Worm (Caenorhabditis elegans) whole organism, L4/young adult: ENCODE measurements around the gene mig-38.

Experiments
- W03F9.2 ChIP-seq: fragments of 150-350 bp; optimal IDR thresholded peaks from 2 replicates; lab custom pipeline; 2014; ENCODE audit warnings: missing biosample characterization, missing genetic modification characterization
- dao-5 ChIP-seq: sonication (generic microtip); optimal IDR thresholded peaks from 2 replicates; lab custom pipeline; 2016; ENCODE audit warnings: missing genotype, missing genetic modification characterization, moderate library complexity, missing compliant biosample characterization
- him-1 ChIP-seq: sonication (generic microtip); optimal IDR thresholded peaks from 2 replicates; lab custom pipeline; 2016; ENCODE audit warnings: missing genotype, missing genetic modification reagents, missing genetic modification characterization, missing compliant biosample characterization

DNA sequence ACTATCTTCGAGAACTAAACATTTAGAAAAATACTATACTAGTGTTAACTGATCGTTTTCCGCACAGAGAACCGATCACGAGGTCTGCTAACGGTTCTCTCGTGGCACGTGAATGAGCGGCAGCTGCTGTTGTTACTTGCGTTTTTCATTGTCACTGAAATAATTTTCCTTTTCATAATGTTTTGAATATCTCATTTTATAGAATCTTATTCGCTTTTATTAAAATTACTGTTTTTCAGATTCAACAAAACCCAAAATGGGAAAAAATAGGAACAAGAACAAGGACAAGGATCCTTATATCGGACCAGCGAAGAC is 42.3 kb downstream of the mig-38 start, which contains the start of gene F58B3.6:
- no peak for TF ChIP-seq dao-5 (tag; lab: Kevin White, UChicago)
- no peak for TF ChIP-seq W03F9.2 (tag; lab: Kevin White, UChicago)
- TF ChIP-seq him-1 (tag; lab: Kevin White, UChicago): no peak
